Worm (Caenorhabditis elegans): ENCODE data around the gene pax-3.

pax-3 gene

ce11 chrII:10172436-10172973 lies 26.1 kb downstream of the pax-3 start, which contains the start of gene wbp-11:
Gene wbp-11 (plus strand): TSS chrII:10172923.
- no peak for TF ChIP-seq zag-1 (tag; optimal IDR thresholded peaks at IDR 0.05)
- TF ChIP-seq nhr-21 (tag; optimal IDR thresholded peaks at IDR 0.05), result no peak
- no peak for TF ChIP-seq snpc-4 (tag; optimal IDR thresholded peaks at IDR 0.05)
- no peak for TF ChIP-seq alr-1 (tag; optimal IDR thresholded peaks at IDR 0.05)
- TF ChIP-seq ztf-1 (GFP tag; conservative IDR thresholded peaks at IDR 0.05), result no peak
- TF ChIP-seq sma-9 (GFP tag; optimal IDR thresholded peaks at IDR 0.05), result peak; percentile 0
- TF ChIP-seq sma-9 (tag; optimal IDR thresholded peaks at IDR 0.05), result no peak
- no peak for TF ChIP-seq ztf-4 (tag; optimal IDR thresholded peaks at IDR 0.05)
- no peak for TF ChIP-seq elt-3 (tag; optimal IDR thresholded peaks at IDR 0.05)
- no peak for TF ChIP-seq F13H6.1 (tag; optimal IDR thresholded peaks at IDR 0.05)
- peak; percentile 51 for TF ChIP-seq unc-55 (GFP tag; optimal IDR thresholded peaks at IDR 0.05)
- no peak for TF ChIP-seq nhr-12 (tag; optimal IDR thresholded peaks at IDR 0.05)
- no peak for TF ChIP-seq nhr-23 (tag; optimal IDR thresholded peaks at IDR 0.05)
- TF ChIP-seq nhr-129 (tag; optimal IDR thresholded peaks at IDR 0.05), result peak; percentile 38
- peak in 1 of 2 experiments; percentile 53 for TF ChIP-seq lsy-2 (tag; optimal IDR thresholded peaks at IDR 0.05)
- TF ChIP-seq sem-4 (tag; optimal IDR thresholded peaks at IDR 0.05), result no peak
- TF ChIP-seq gmeb-1 (tag; optimal IDR thresholded peaks at IDR 0.05), result no peak
- TF ChIP-seq crh-2 (tag; optimal IDR thresholded peaks at IDR 0.05), result peak; percentile 16
- no peak for TF ChIP-seq R02D3.7 (tag; optimal IDR thresholded peaks at IDR 0.05)
- no peak for TF ChIP-seq nhr-11 (tag; optimal IDR thresholded peaks at IDR 0.05)
- TF ChIP-seq nhr-237 (tag; optimal IDR thresholded peaks at IDR 0.05), result no peak
- peak; percentile 49 for TF ChIP-seq C34F6.9 (tag; optimal IDR thresholded peaks at IDR 0.05)

- TF ChIP-seq R02D3.7 (tag; optimal IDR thresholded peaks at IDR 0.05), result no peak
- TF ChIP-seq unc-55 (GFP tag; optimal IDR thresholded peaks at IDR 0.05), result peak; percentile 71
- peak; percentile 37 for TF ChIP-seq lin-11 (tag; optimal IDR thresholded peaks at IDR 0.05)
- TF ChIP-seq C34F6.9 (tag; optimal IDR thresholded peaks at IDR 0.05), result peak; percentile 76
- TF ChIP-seq crh-2 (tag; optimal IDR thresholded peaks at IDR 0.05), result no peak
- peak; percentile 38 for TF ChIP-seq fos-1 (tag; optimal IDR thresholded peaks at IDR 0.05)
- TF ChIP-seq nhr-129 (tag; optimal IDR thresholded peaks at IDR 0.05), result peak; percentile 47
- peak; percentile 68 for TF ChIP-seq blmp-1 (tag; optimal IDR thresholded peaks at IDR 0.05; ENCODE audit: insufficient read depth)
- TF ChIP-seq sma-9 (GFP tag; optimal IDR thresholded peaks at IDR 0.05), result peak; percentile 48
- TF ChIP-seq sma-9 (tag; optimal IDR thresholded peaks at IDR 0.05), result no peak
- TF ChIP-seq snpc-4 (tag; optimal IDR thresholded peaks at IDR 0.05), result no peak
- TF ChIP-seq dmd-4 (tag; optimal IDR thresholded peaks at IDR 0.05), result no peak
- TF ChIP-seq nhr-237 (tag; optimal IDR thresholded peaks at IDR 0.05), result no peak
- no peak for TF ChIP-seq mdl-1 (tag; optimal IDR thresholded peaks at IDR 0.05)
- no peak for TF ChIP-seq ama-1 (optimal IDR thresholded peaks at IDR 0.05)
- TF ChIP-seq lin-13 (GFP tag; optimal IDR thresholded peaks at IDR 0.05), result peak; percentile 98
- TF ChIP-seq nhr-21 (tag; optimal IDR thresholded peaks at IDR 0.05), result peak; percentile 44
- TF ChIP-seq F13H6.1 (tag; optimal IDR thresholded peaks at IDR 0.05), result no peak
- peak; percentile 24 for TF ChIP-seq sma-3 (GFP tag; optimal IDR thresholded peaks at IDR 0.05)
- no peak for TF ChIP-seq elt-3 (tag; optimal IDR thresholded peaks at IDR 0.05)
- no peak for TF ChIP-seq elt-1 (tag; optimal IDR thresholded peaks at IDR 0.05)
- TF ChIP-seq lin-39 (tag; optimal IDR thresholded peaks at IDR 0.05), result no peak
- no peak for TF ChIP-seq mab-5 (tag; optimal IDR thresholded peaks at IDR 0.05)
- TF ChIP-seq lsy-2 (tag; optimal IDR thresholded peaks at IDR 0.05), result peak; percentile 61 to 96
- TF ChIP-seq alr-1 (tag; optimal IDR thresholded peaks at IDR 0.05), result no peak
Measured at ce11 chrII:10174338-10174737, 28.0 kb downstream of the pax-3 start, which contains the start of gene F33H1.4. Gene F33H1.4 (plus strand): TSS chrII:10174648.

- TF ChIP-seq ama-1 (optimal IDR thresholded peaks at IDR 0.05) (no peak), nhr-25 (tag; optimal IDR thresholded peaks at IDR 0.05) (no peak), ztf-1 (GFP tag; conservative IDR thresholded peaks at IDR 0.05) (no peak), sma-3 (GFP tag; optimal IDR thresholded peaks at IDR 0.05) (no peak), nhr-129 (tag; optimal IDR thresholded peaks at IDR 0.05) (no peak), nhr-21 (tag; optimal IDR thresholded peaks at IDR 0.05) (no peak), peb-1 (tag; optimal IDR thresholded peaks at IDR 0.05) (no peak), nhr-6 (tag; optimal IDR thresholded peaks at IDR 0.05) (no peak), snpc-4 (tag; optimal IDR thresholded peaks at IDR 0.05) (no peak), elt-1 (tag; optimal IDR thresholded peaks at IDR 0.05) (no peak), nhr-10 (tag; optimal IDR thresholded peaks at IDR 0.05) (no peak), ceh-82 (tag; optimal IDR thresholded peaks at IDR 0.05) (no peak)
Measured at ce11 chrII:10182634-10183033, 36.3 kb downstream of the pax-3 start, which contains the start of gene srd-1. Gene srd-1 (minus strand): TSS chrII:10182734.

Data from whole organism, L2 larva.